Worm (Caenorhabditis elegans) whole organism, L1 larva: ENCODE measurements around the gene gly-8.

ENCODE experiments used
- efl-1 ChIP-seq, 4 experiments: fragments of 150-350 bp; optimal IDR thresholded peaks in 3 of 4; peaks in 1 of 4; 1 replicate in 1 of 4; 2 replicates in 3 of 4; lab custom pipeline; 2014; ENCODE audit warnings: missing biosample characterization in 2 of 4, missing genetic modification characterization in 2 of 4, missing genetic modification reagents in 2 of 4
- egl-27 ChIP-seq, 2 experiments: fragments of 150-350 bp in 1 of 2; sonication (generic microtip); optimal IDR thresholded peaks; 3 replicates each; lab custom pipeline; 2017 to 2018; ENCODE audit warnings: missing biosample characterization in 2 of 2, missing genetic modification characterization in 2 of 2, missing genetic modification reagents in 2 of 2
- hlh-4 ChIP-seq: sonication (generic microtip); optimal IDR thresholded peaks from 2 replicates; lab custom pipeline; 2016; ENCODE audit warnings: mild to moderate bottlenecking, missing genetic modification characterization, missing compliant biosample characterization
- rnt-1 ChIP-seq: sonication (generic microtip); optimal IDR thresholded peaks from 2 replicates; lab custom pipeline; 2016; ENCODE audit warnings: mild to moderate bottlenecking, missing genetic modification characterization, moderate library complexity, missing compliant biosample characterization

- TF ChIP-seq efl-1 (optimal IDR thresholded peaks at IDR 0.05; lab: Kevin White, UChicago), result no peak
- TF ChIP-seq efl-1 (GFP tag; optimal IDR thresholded peaks at IDR 0.05 in 1 of 2; lab: Kevin White, UChicago), result no peak
- no peak for TF ChIP-seq hlh-4 (tag; lab: Kevin White, UChicago)
- no peak for TF ChIP-seq rnt-1 (tag; lab: Kevin White, UChicago)
- no peak for TF ChIP-seq egl-27 (tag; optimal IDR thresholded peaks at IDR 0.05; lab: Kevin White, UChicago)
Measured at ce11 chrIII:11609568-11609967, 15.5 kb upstream of the gly-8 start, which contains the start of gene Y66D12A.30.
